Fruit fly (Drosophila melanogaster): ENCODE results near the gene Muc26B.

dm6 chr2L:6176408-6176807 is 24.6 kb downstream of the Muc26B start:
- TF ChIP-seq CG8478 (optimal IDR thresholded peaks at IDR 0.05): no peak
- no peak for TF ChIP-seq CTCF (optimal IDR thresholded peaks at IDR 0.05)

Data from S2 (cell line).